Worm (Caenorhabditis elegans) whole organism, late embryonic: ENCODE data around the gene txt-9.
A peak's percentile ranks its signal among the peaks of the same experiment; 100 is the strongest.

Source experiments
- K09A11.1 ChIP-seq: sonication (generic microtip); optimal IDR thresholded peaks from 2 replicates; lab custom pipeline; 2017; ENCODE audit warnings: antibody characterized with exemption, mild to moderate bottlenecking, missing genetic modification characterization, missing compliant biosample characterization; ENCODE audit not compliant: insufficient read depth
- dmd-4 ChIP-seq: sonication (generic microtip); optimal IDR thresholded peaks from 2 replicates; lab custom pipeline; 2016; ENCODE audit warnings: borderline replicate concordance, missing genetic modification characterization, missing compliant biosample characterization
- elt-2 ChIP-seq: sonication (generic microtip); optimal IDR thresholded peaks from 2 replicates; lab custom pipeline; 2016; ENCODE audit warnings: missing genetic modification reagents, missing genetic modification characterization, missing compliant biosample characterization
- fkh-10 ChIP-seq: fragments of 150-350 bp; optimal IDR thresholded peaks from 2 replicates; lab custom pipeline; 2014; ENCODE audit warnings: missing biosample characterization, missing genetic modification reagents, missing genetic modification characterization
- rnt-1 ChIP-seq: sonication (generic microtip); optimal IDR thresholded peaks from 2 replicates; lab custom pipeline; 2016; ENCODE audit warnings: missing genetic modification characterization, missing compliant biosample characterization

ce11 chrII:5039912-5040311, 45.7 kb upstream of the txt-9 start, which contains the start of gene golg-2:
- peak; percentile 45 for TF ChIP-seq elt-2
- no peak for TF ChIP-seq dmd-4 (tag; lab: Kevin White, UChicago)
- no peak for TF ChIP-seq fkh-10
- TF ChIP-seq rnt-1 (tag; lab: Kevin White, UChicago) = no peak
- TF ChIP-seq K09A11.1 (tag; lab: Kevin White, UChicago) = no peak
